Fruit fly (Drosophila melanogaster): ENCODE data around the gene fax.

DNA sequence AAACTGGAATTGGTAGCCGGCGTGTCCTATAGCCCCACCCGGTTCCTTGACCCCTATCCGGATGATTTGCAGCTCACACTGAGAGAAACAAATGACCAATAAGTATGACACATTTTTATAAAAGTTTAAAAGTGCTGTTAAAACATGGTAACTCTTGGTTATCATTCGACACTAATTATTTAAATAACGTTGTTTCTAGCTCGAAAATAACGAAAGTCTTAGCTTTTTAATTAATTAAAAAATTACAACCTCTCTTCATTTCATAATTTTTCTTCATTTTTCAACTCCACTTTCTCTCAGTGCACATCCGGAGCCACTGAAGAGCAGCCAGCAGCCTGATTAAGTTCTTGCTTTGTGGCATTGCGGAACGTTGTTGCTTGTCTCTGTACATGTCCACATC, 47.4 kb downstream of the fax start:
- TF ChIP-seq CG14441 (GFP tag; IDR thresholded peaks at IDR 0.05) (no peak), CG32767 (GFP tag; IDR thresholded peaks at IDR 0.05) (no peak)

Data from whole organism, embryonic.